Fruit fly (Drosophila melanogaster): ENCODE data around the gene wac.

DNA sequence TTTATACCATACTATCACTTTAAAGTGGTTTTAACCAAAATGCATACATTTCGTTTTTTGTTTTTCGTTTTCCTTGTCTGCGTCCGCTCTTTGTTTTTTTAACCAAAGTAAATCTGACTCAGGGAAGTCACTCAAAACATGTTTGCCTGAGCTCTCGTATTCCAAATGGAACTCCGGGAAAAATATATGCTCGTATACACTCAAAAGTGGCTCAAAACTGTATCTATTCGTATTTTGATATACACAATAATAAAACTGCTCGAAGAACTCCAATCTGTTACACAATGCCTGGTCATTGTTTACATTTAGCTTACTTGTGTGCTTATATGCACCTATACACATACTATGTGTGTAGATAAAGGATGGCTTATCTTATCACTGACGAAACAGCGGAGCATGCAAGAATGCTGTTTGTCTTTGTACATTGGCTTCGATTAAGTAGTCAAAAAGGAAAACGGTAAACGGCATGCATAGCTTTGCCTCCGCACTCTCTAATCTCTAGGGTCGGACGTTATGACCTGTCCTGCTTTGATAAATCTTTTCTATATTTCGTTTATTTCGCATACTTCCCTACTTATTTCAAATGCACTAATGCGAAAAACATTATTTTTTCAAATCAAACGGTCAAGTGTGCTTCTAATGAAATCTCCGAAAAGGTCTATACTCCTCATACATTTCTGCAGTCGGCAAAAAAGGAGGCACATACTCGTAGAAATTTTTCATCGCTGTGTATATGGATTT lies 13.0 kb downstream of the wac start, which contains the start of gene miple2:
- TF ChIP-seq CG4282 (GFP tag; optimal IDR thresholded peaks at IDR 0.05) (no peak), fd96Cb (tag; optimal IDR thresholded peaks at IDR 0.05) (peak; percentile 20), Xbp1 (GFP tag; optimal IDR thresholded peaks at IDR 0.05) (peak; percentile 36)

All from whole organism, embryonic.